Fruit fly (Drosophila melanogaster) whole organism, pupa: ENCODE data around the gene Dbct.

Source experiments
- CG10348 ChIP-seq: fragments of 200-800 bp; sonication (Bioruptor generic); IDR thresholded peaks from 2 replicates; pipeline ENCODE4 v1.3.6; 2022; ENCODE audit warnings: missing biosample characterization, missing genetic modification characterization
- CG12605 ChIP-seq: fragments of 200-800 bp; sonication (Bioruptor generic); IDR thresholded peaks from 2 replicates; pipeline ENCODE4 v1.3.6; 2022; ENCODE audit warnings: missing biosample characterization, missing genetic modification characterization
- CG13204 ChIP-seq: fragments of 200-800 bp; sonication (Bioruptor generic); optimal IDR thresholded peaks from 2 replicates; lab custom pipeline; 2018; ENCODE audit warnings: missing biosample characterization, mild to moderate bottlenecking, missing genetic modification characterization, moderate library complexity
- CG14655 ChIP-seq: fragments of 200-800 bp; sonication (Bioruptor generic); optimal IDR thresholded peaks from 3 replicates; lab custom pipeline; 2017; ENCODE audit warnings: mild to moderate bottlenecking, missing biosample characterization, missing genetic modification reagents, missing genetic modification characterization
- CG15710 ChIP-seq: fragments of 200-800 bp; sonication (Bioruptor generic); optimal IDR thresholded peaks from 2 replicates; lab custom pipeline; 2018; ENCODE audit warnings: missing biosample characterization, mild to moderate bottlenecking, missing genetic modification characterization, moderate library complexity
- CG17806 ChIP-seq: fragments of 200-800 bp; sonication (Bioruptor generic); optimal IDR thresholded peaks from 2 replicates; lab custom pipeline; 2018; ENCODE audit warnings: missing biosample characterization, mild to moderate bottlenecking, missing genetic modification characterization, moderate library complexity
- CG32121 ChIP-seq: fragments of 200-800 bp; sonication (Bioruptor generic); IDR thresholded peaks from 2 replicates; pipeline ENCODE4 v1.3.6; 2022; ENCODE audit warnings: missing biosample characterization, missing genetic modification characterization
- CG34367 ChIP-seq: fragments of 200-800 bp; sonication (Bioruptor generic); optimal IDR thresholded peaks from 2 replicates; lab custom pipeline; 2018; ENCODE audit warnings: missing biosample characterization, mild to moderate bottlenecking, missing genetic modification characterization
- CG4496 ChIP-seq: fragments of 200-800 bp; sonication (Bioruptor generic); IDR thresholded peaks from 3 replicates; pipeline ENCODE4 v1.3.6; 2022; ENCODE audit warnings: missing biosample characterization, missing genetic modification characterization
- CG8159 ChIP-seq: fragments of 200-800 bp; sonication (Bioruptor generic); optimal IDR thresholded peaks from 3 replicates; lab custom pipeline; 2018; ENCODE audit warnings: missing biosample characterization, mild to moderate bottlenecking, missing genetic modification characterization, moderate library complexity
- CG8301 ChIP-seq: fragments of 200-800 bp; sonication (Bioruptor generic); optimal IDR thresholded peaks from 2 replicates; lab custom pipeline; 2018; ENCODE audit warnings: missing biosample characterization, mild to moderate bottlenecking, missing genetic modification characterization
- CG9948 ChIP-seq: fragments of 200-800 bp; sonication (Bioruptor generic); optimal IDR thresholded peaks from 2 replicates; lab custom pipeline; 2018; ENCODE audit warnings: missing biosample characterization, mild to moderate bottlenecking, missing genetic modification characterization, moderate library complexity
- D1 ChIP-seq: fragments of 200-800 bp; sonication (Bioruptor generic); optimal IDR thresholded peaks from 2 replicates; lab custom pipeline; 2018; ENCODE audit warnings: missing biosample characterization, mild to moderate bottlenecking, missing genetic modification characterization, moderate library complexity
- EcR ChIP-seq: fragments of 200-800 bp; sonication (Bioruptor generic); optimal IDR thresholded peaks from 3 replicates; lab custom pipeline; 2019; ENCODE audit warnings: missing biosample characterization, missing genetic modification characterization, mild to moderate bottlenecking, moderate library complexity, missing genetic modification reagents
- Ets98B ChIP-seq: fragments of 200-800 bp; sonication (Bioruptor generic); IDR thresholded peaks from 2 replicates; pipeline ENCODE4 v1.3.6; 2022; ENCODE audit warnings: missing biosample characterization, missing genetic modification characterization
- Pif1A ChIP-seq: fragments of 200-800 bp; sonication (Bioruptor generic); optimal IDR thresholded peaks from 3 replicates; lab custom pipeline; 2016; ENCODE audit warnings: missing biosample characterization, missing genetic modification characterization
- Pif1B ChIP-seq: fragments of 200-800 bp; sonication (Bioruptor generic); optimal IDR thresholded peaks from 3 replicates; lab custom pipeline; 2016; ENCODE audit warnings: missing biosample characterization, missing genetic modification characterization
- Snoo ChIP-seq: fragments of 200-800 bp; sonication (Bioruptor generic); optimal IDR thresholded peaks from 3 replicates; lab custom pipeline; 2017; ENCODE audit warnings: missing biosample characterization, mild to moderate bottlenecking, missing genetic modification characterization, inconsistent platforms
- fd96Ca ChIP-seq: fragments of 200-800 bp; sonication (Bioruptor generic); IDR thresholded peaks from 3 replicates; pipeline ENCODE4 v1.3.6; 2022; ENCODE audit warnings: missing biosample characterization, missing genetic modification characterization
- gl ChIP-seq: fragments of 200-800 bp; sonication (Bioruptor generic); optimal IDR thresholded peaks from 2 replicates; lab custom pipeline; 2018; ENCODE audit warnings: missing biosample characterization, mild to moderate bottlenecking, missing genetic modification characterization
- rn ChIP-seq: fragments of 200-800 bp; sonication (Bioruptor generic); IDR thresholded peaks from 2 replicates; pipeline ENCODE4 v1.3.6; 2022; ENCODE audit warnings: missing biosample characterization, missing genetic modification characterization

Gene Dbct

dm6 chrX:15085777-15086510, at the start of gene Dbct, which contains the start of gene CG15027:
TSS of gene Dbct (plus strand) at chrX:15086125.
TSS of gene CG15027 (minus strand) at chrX:15085827.
- TF ChIP-seq CG13204 (no peak), D1 (tag; lab: Kevin White, UChicago) (no peak), CG10348 (no peak), Pif1A (GFP tag; lab: Kevin White, UChicago) (peak; percentile 37), EcR (GFP tag; lab: Kevin White, UChicago) (no peak), CG8301 (tag; lab: Kevin White, UChicago) (peak; percentile 3), CG15710 (tag; lab: Kevin White, UChicago) (peak; percentile 67), CG12605 (GFP tag; lab: Robert Waterston, UW) (no peak), fd96Ca (GFP tag; lab: Robert Waterston, UW) (no peak), Ets98B (peak; percentile 60), CG8159 (tag; lab: Kevin White, UChicago) (peak; percentile 68), CG14655 (GFP tag; lab: Kevin White, UChicago) (peak; percentile 52), Pif1B (GFP tag; lab: Kevin White, UChicago) (peak; percentile 31), Snoo (tag; lab: Kevin White, UChicago) (peak; percentile 41), rn (GFP tag; lab: Robert Waterston, UW) (peak; percentile 32; the same call in 1 of the 2 replicates), gl (tag; lab: Kevin White, UChicago) (no peak), CG17806 (tag; lab: Kevin White, UChicago) (peak; percentile 55), CG4496 (peak; percentile 62; the same call in 2 of the 3 replicates), CG34367 (peak; percentile 40), CG9948 (tag; lab: Kevin White, UChicago) (peak; percentile 55), CG32121 (GFP tag; lab: Robert Waterston, UW) (peak; percentile 49)
- TF ChIP-seq, all 21 proteins: peak for 14

- TF ChIP-seq Pif1B (GFP tag; lab: Kevin White, UChicago) (no peak), CG32121 (GFP tag; lab: Robert Waterston, UW) (peak; percentile 62), CG9948 (tag; lab: Kevin White, UChicago) (peak; percentile 2), Ets98B (peak; percentile 27), CG8159 (tag; lab: Kevin White, UChicago) (peak; percentile 8), CG4496 (peak; percentile 68; the same call in 2 of the 3 replicates), CG17806 (tag; lab: Kevin White, UChicago) (peak; percentile 34), gl (tag; lab: Kevin White, UChicago) (no peak), CG14655 (GFP tag; lab: Kevin White, UChicago) (peak; percentile 7), fd96Ca (GFP tag; lab: Robert Waterston, UW) (0 out of 3 replicates have a peak, but pooled peaks have one; percentile 7)
Observed at dm6 chrX:15042499-15042898, 43.4 kb upstream of the Dbct start.

dm6 chrX:15043013-15043699, 42.8 kb upstream of the Dbct start:
- TF ChIP-seq CG14655 (GFP tag; lab: Kevin White, UChicago) (peak; percentile 80), CG32121 (GFP tag; lab: Robert Waterston, UW) (peak; percentile 85), CG13204 (no peak), rn (GFP tag; lab: Robert Waterston, UW) (peak; percentile 75), CG9948 (tag; lab: Kevin White, UChicago) (peak; percentile 65), gl (tag; lab: Kevin White, UChicago) (no peak), CG15710 (tag; lab: Kevin White, UChicago) (peak; percentile 53), D1 (tag; lab: Kevin White, UChicago) (no peak), Ets98B (peak; percentile 88), CG10348 (peak; percentile 62; the same call in 1 of the 2 replicates), Pif1B (GFP tag; lab: Kevin White, UChicago) (peak; percentile 70), Snoo (tag; lab: Kevin White, UChicago) (peak; percentile 53), CG34367 (peak; percentile 51), CG12605 (GFP tag; lab: Robert Waterston, UW) (peak; percentile 89), CG8159 (tag; lab: Kevin White, UChicago) (peak; percentile 59), CG17806 (tag; lab: Kevin White, UChicago) (peak; percentile 74), CG8301 (tag; lab: Kevin White, UChicago) (peak; percentile 80), EcR (GFP tag; lab: Kevin White, UChicago) (no peak), fd96Ca (GFP tag; lab: Robert Waterston, UW) (peak; percentile 83), CG4496 (peak; percentile 90), Pif1A (GFP tag; lab: Kevin White, UChicago) (peak; percentile 59)

- TF ChIP-seq CG12605 (GFP tag; lab: Robert Waterston, UW) (no peak), Snoo (tag; lab: Kevin White, UChicago) (peak; percentile 12), CG8301 (tag; lab: Kevin White, UChicago) (no peak), CG14655 (GFP tag; lab: Kevin White, UChicago) (peak; percentile 34), gl (tag; lab: Kevin White, UChicago) (no peak), CG32121 (GFP tag; lab: Robert Waterston, UW) (peak; percentile 7; the same call in 1 of the 2 replicates), CG34367 (no peak), rn (GFP tag; lab: Robert Waterston, UW) (no peak), Pif1B (GFP tag; lab: Kevin White, UChicago) (peak; percentile 34), CG8159 (tag; lab: Kevin White, UChicago) (peak; percentile 40), Pif1A (GFP tag; lab: Kevin White, UChicago) (peak; percentile 48), Ets98B (no peak), fd96Ca (GFP tag; lab: Robert Waterston, UW) (0 out of 3 replicates have a peak, but pooled peaks have one; percentile 4), EcR (GFP tag; lab: Kevin White, UChicago) (no peak), CG15710 (tag; lab: Kevin White, UChicago) (peak; percentile 35), CG17806 (tag; lab: Kevin White, UChicago) (no peak), CG4496 (no peak; the same call in 2 of the 3 replicates), CG10348 (no peak), CG13204 (no peak), CG9948 (tag; lab: Kevin White, UChicago) (no peak), D1 (tag; lab: Kevin White, UChicago) (no peak)
Observed at dm6 chrX:15043700-15044225, 42.2 kb upstream of the Dbct start, which contains the start of gene CG5541. TSS of gene CG5541 (plus strand) at chrX:15044123.
